Fruit fly (Drosophila melanogaster): ENCODE data around the gene SppL.

Gene SppL

dm6 chr3R:25919912-25920311 lies 38.1 kb downstream of the SppL start:
- TF ChIP-seq bab1 (GFP tag; optimal IDR thresholded peaks at IDR 0.05) (no peak), CG1620 (GFP tag; optimal IDR thresholded peaks at IDR 0.05) (no peak), CG14711 (tag; optimal IDR thresholded peaks at IDR 0.05) (no peak), CG12768 (GFP tag; optimal IDR thresholded peaks at IDR 0.05) (no peak), cnc (optimal IDR thresholded peaks at IDR 0.05) (no peak), CG5204 (GFP tag; optimal IDR thresholded peaks at IDR 0.05) (no peak), Hr96 (GFP tag; optimal IDR thresholded peaks at IDR 0.05) (no peak), kay (GFP tag; ENCODE audit: borderline replicate concordance) (no peak), CG33017 (tag; optimal IDR thresholded peaks at IDR 0.05) (no peak), Clk (GFP tag; optimal IDR thresholded peaks at IDR 0.05) (no peak), CG7045 (GFP tag; optimal IDR thresholded peaks at IDR 0.05) (no peak), CG11617 (GFP tag; optimal IDR thresholded peaks at IDR 0.05) (no peak), tj (GFP tag; optimal IDR thresholded peaks at IDR 0.05) (no peak), Mnt (GFP tag; optimal IDR thresholded peaks at IDR 0.05) (no peak), Crg-1 (GFP tag; optimal IDR thresholded peaks at IDR 0.05) (no peak), cic (GFP tag; optimal IDR thresholded peaks at IDR 0.05) (no peak), ovo (GFP tag; optimal IDR thresholded peaks at IDR 0.05) (no peak), toe (GFP tag; optimal IDR thresholded peaks at IDR 0.05) (no peak), pad (GFP tag; optimal IDR thresholded peaks at IDR 0.05) (no peak), CG7101 (tag; optimal IDR thresholded peaks at IDR 0.05) (no peak)

- TF ChIP-seq toe (GFP tag; optimal IDR thresholded peaks at IDR 0.05) (no peak), CG5204 (GFP tag; optimal IDR thresholded peaks at IDR 0.05) (no peak), tj (GFP tag; optimal IDR thresholded peaks at IDR 0.05) (no peak), CG7045 (GFP tag; optimal IDR thresholded peaks at IDR 0.05) (no peak), ovo (GFP tag; optimal IDR thresholded peaks at IDR 0.05) (no peak), CG11617 (GFP tag; optimal IDR thresholded peaks at IDR 0.05) (no peak), Hr96 (GFP tag; optimal IDR thresholded peaks at IDR 0.05) (no peak), CG12768 (GFP tag; optimal IDR thresholded peaks at IDR 0.05) (no peak), CG7101 (tag; optimal IDR thresholded peaks at IDR 0.05) (no peak), Clk (GFP tag; optimal IDR thresholded peaks at IDR 0.05) (no peak), Mnt (GFP tag; optimal IDR thresholded peaks at IDR 0.05) (no peak), bab1 (GFP tag; optimal IDR thresholded peaks at IDR 0.05) (no peak), CG1620 (GFP tag; optimal IDR thresholded peaks at IDR 0.05) (no peak), cnc (optimal IDR thresholded peaks at IDR 0.05) (no peak), CG33017 (tag; optimal IDR thresholded peaks at IDR 0.05) (no peak), pad (GFP tag; optimal IDR thresholded peaks at IDR 0.05) (no peak), CG14711 (tag; optimal IDR thresholded peaks at IDR 0.05) (no peak), kay (GFP tag; ENCODE audit: borderline replicate concordance) (no peak), cic (GFP tag; optimal IDR thresholded peaks at IDR 0.05) (no peak), Crg-1 (GFP tag; optimal IDR thresholded peaks at IDR 0.05) (no peak)
These were observed 40.8 kb downstream of the SppL start, which contains the start of gene CG14546 for dm6 chr3R:25922534-25922933. Gene CG14546, minus strand, starts transcription at chr3R:25922634.

Data from whole organism, adult.